Fruit fly (Drosophila melanogaster) whole organism, wandering third instar larva: Measurements from ENCODE around the gene CG13841.

Experiments
- Dfd ChIP-seq: fragments of >200 bp; optimal IDR thresholded peaks from 2 replicates; lab custom pipeline; 2017; ENCODE audit warnings: missing biosample characterization, missing genetic modification characterization
- Myc ChIP-seq: fragments of >200 bp; optimal IDR thresholded peaks from 2 replicates; lab custom pipeline; 2017
- dmrt93B ChIP-seq: fragments of 200-800 bp; sonication (Bioruptor generic); optimal IDR thresholded peaks from 2 replicates; lab custom pipeline; 2018; ENCODE audit warnings: missing biosample characterization, mild to moderate bottlenecking, missing genetic modification characterization
- foxo ChIP-seq, 2 experiments: fragments of 200-800 bp; sonication (Bioruptor generic); optimal IDR thresholded peaks; 2 replicates in 1 of 2; 3 replicates in 1 of 2; lab custom pipeline; 2016 to 2017; ENCODE audit warnings: missing biosample characterization in 2 of 2, missing genetic modification characterization in 2 of 2
- pan ChIP-seq: fragments of >200 bp; optimal IDR thresholded peaks from 2 replicates; lab custom pipeline; 2017
- psq ChIP-seq: fragments of 200-800 bp; sonication (Bioruptor generic); optimal IDR thresholded peaks from 3 replicates; lab custom pipeline; 2017; ENCODE audit warnings: missing biosample characterization, mild to moderate bottlenecking, missing genetic modification characterization, moderate library complexity
- usp ChIP-seq: fragments of >200 bp; optimal IDR thresholded peaks from 2 replicates; lab custom pipeline; 2017; ENCODE audit warnings: missing biosample characterization, missing genetic modification characterization

- TF ChIP-seq Dfd (GFP tag; lab: Kevin White, UChicago) (no peak), usp (GFP tag; lab: Kevin White, UChicago) (no peak), foxo (GFP tag; optimal IDR thresholded peaks at IDR 0.05; lab: Kevin White, UChicago) (no peak), dmrt93B (GFP tag; lab: Kevin White, UChicago) (no peak), psq (GFP tag; lab: Kevin White, UChicago) (no peak), Myc (lab: Kevin White, UChicago) (no peak), pan (lab: Kevin White, UChicago) (no peak)
Observed at dm6 chr3R:22719607-22719949, 47.9 kb downstream of the CG13841 start.
